Worm (Caenorhabditis elegans) whole organism, L4 larva: ENCODE measurements around the gene rbm-28.

Experiments used
- D1046.2 ChIP-seq: fragments of 200-800 bp; sonication (Bioruptor generic); IDR thresholded peaks from 2 replicates; pipeline ENCODE4 v1.3.6; 2022; ENCODE audit warnings: missing genetic modification characterization, missing compliant biosample characterization
- R02D3.7 ChIP-seq: fragments of 150-350 bp; sonication (generic microtip); optimal IDR thresholded peaks from 3 replicates; lab custom pipeline; 2014; ENCODE audit warnings: missing biosample characterization, missing genetic modification characterization
- T26A8.4 ChIP-seq: fragments of 200-800 bp; sonication (Bioruptor generic); IDR thresholded peaks from 2 replicates; pipeline ENCODE4 v1.3.6; 2022; ENCODE audit warnings: missing genetic modification characterization, missing compliant biosample characterization
- Y75B8A.6 ChIP-seq: fragments of 200-800 bp; sonication (Bioruptor generic); IDR thresholded peaks from 2 replicates; pipeline ENCODE4 v1.3.6; 2022; ENCODE audit warnings: missing genetic modification reagents, missing genetic modification characterization, missing compliant biosample characterization
- ZK337.2 ChIP-seq: fragments of 200-800 bp; sonication (Bioruptor generic); IDR thresholded peaks from 2 replicates; pipeline ENCODE4 v1.3.6; 2022; ENCODE audit warnings: missing genetic modification reagents, missing genetic modification characterization, missing compliant biosample characterization
- aha-1 ChIP-seq: fragments of 150-350 bp; peaks from one replicate; lab custom pipeline; 2014; ENCODE audit warnings: missing biosample characterization, missing genetic modification characterization
- ceh-20 ChIP-seq: fragments of 200-800 bp; sonication (Bioruptor generic); IDR thresholded peaks from 2 replicates; pipeline ENCODE4 v1.3.6; 2022; ENCODE audit warnings: missing genetic modification reagents, missing genetic modification characterization, missing compliant biosample characterization
- ceh-32 ChIP-seq: sonication (generic microtip); optimal IDR thresholded peaks from 2 replicates; lab custom pipeline; 2016; ENCODE audit warnings: mild to moderate bottlenecking, missing genetic modification characterization, missing compliant biosample characterization; ENCODE audit not compliant: poor library complexity
- ceh-44 ChIP-seq: fragments of 200-800 bp; sonication (Bioruptor generic); IDR thresholded peaks from 2 replicates; pipeline ENCODE4 v1.3.6; 2022; ENCODE audit warnings: missing genetic modification reagents, missing genetic modification characterization, missing compliant biosample characterization
- ceh-62 ChIP-seq: sonication (generic microtip); optimal IDR thresholded peaks from 2 replicates; lab custom pipeline; 2017; ENCODE audit warnings: missing biosample characterization, missing genetic modification characterization
- cey-2 ChIP-seq: sonication (generic microtip); optimal IDR thresholded peaks from 3 replicates; lab custom pipeline; 2017; ENCODE audit warnings: missing genetic modification characterization, mild to moderate bottlenecking, missing compliant biosample characterization, antibody characterized with exemption, borderline replicate concordance; ENCODE audit not compliant: insufficient read depth
- daf-16 ChIP-seq, 3 experiments: sonication (generic microtip); optimal IDR thresholded peaks; 2 replicates each; lab custom pipeline; 2016 to 2017; ENCODE audit warnings: missing genetic modification characterization in 3 of 3, missing genetic modification reagents in 3 of 3, mild to moderate bottlenecking in 2 of 3, missing compliant biosample characterization in 2 of 3, missing biosample characterization in 1 of 3, moderate library complexity in 1 of 3
- dmd-8 ChIP-seq: fragments of 200-800 bp; sonication (Bioruptor generic); IDR thresholded peaks from 2 replicates; pipeline ENCODE4 v1.3.6; 2022; ENCODE audit warnings: missing genetic modification characterization, missing compliant biosample characterization
- dpl-1 ChIP-seq: fragments of 150-350 bp; optimal IDR thresholded peaks from 2 replicates; lab custom pipeline; 2014; ENCODE audit warnings: missing biosample characterization, missing genetic modification reagents, missing genetic modification characterization
- egl-27 ChIP-seq: sonication (generic microtip); optimal IDR thresholded peaks from 3 replicates; lab custom pipeline; 2017; ENCODE audit warnings: missing biosample characterization, missing genetic modification reagents, missing genetic modification characterization
- fkh-10 ChIP-seq: fragments of 150-350 bp; optimal IDR thresholded peaks from 2 replicates; lab custom pipeline; 2014; ENCODE audit warnings: missing biosample characterization, missing genetic modification reagents, missing genetic modification characterization
- lim-7 ChIP-seq: fragments of 200-800 bp; sonication (Bioruptor generic); IDR thresholded peaks from 2 replicates; pipeline ENCODE4 v1.3.6; 2022; ENCODE audit warnings: missing genetic modification characterization, missing compliant biosample characterization
- nhr-11 ChIP-seq: fragments of 150-350 bp; optimal IDR thresholded peaks from 2 replicates; lab custom pipeline; 2014; ENCODE audit warnings: missing biosample characterization, missing genetic modification characterization
- nhr-42 ChIP-seq: fragments of 200-800 bp; sonication (Bioruptor generic); IDR thresholded peaks from 2 replicates; pipeline ENCODE4 v1.3.6; 2022; ENCODE audit warnings: missing genetic modification characterization, missing compliant biosample characterization
- pha-4 ChIP-seq, 2 experiments: fragments of 150-350 bp in 1 of 2; fragments of 200-800 bp in 1 of 2; sonication (Bioruptor generic) in 1 of 2; IDR thresholded peaks in 1 of 2; optimal IDR thresholded peaks in 1 of 2; 2 replicates each; pipeline versions ENCODE4 v1.3.6 to Lab custom; 2014 to 2022; ENCODE audit warnings: missing genetic modification characterization in 2 of 2, missing genetic modification reagents in 2 of 2, missing biosample characterization in 1 of 2, missing compliant biosample characterization in 1 of 2
- rbr-2 ChIP-seq: sonication (generic microtip); optimal IDR thresholded peaks from 2 replicates; lab custom pipeline; 2016; ENCODE audit warnings: missing genotype, missing genetic modification characterization, missing compliant biosample characterization
- set-16 ChIP-seq: fragments of 200-800 bp; sonication (Bioruptor generic); IDR thresholded peaks from 2 replicates; pipeline ENCODE4 v1.3.6; 2022; ENCODE audit warnings: missing genetic modification reagents, missing genetic modification characterization, missing compliant biosample characterization
- unc-39 ChIP-seq: sonication (generic microtip); optimal IDR thresholded peaks from 2 replicates; lab custom pipeline; 2017; ENCODE audit warnings: missing biosample characterization, missing genetic modification characterization
- unc-62 ChIP-seq, 3 experiments: fragments of 150-350 bp in 1 of 3; sonication (generic microtip); optimal IDR thresholded peaks in 2 of 3; peaks in 1 of 3; 1 replicate in 1 of 3; 2 replicates in 2 of 3; lab custom pipeline; 2014 to 2017; ENCODE audit warnings: missing biosample characterization in 3 of 3, missing genetic modification characterization in 3 of 3, missing genetic modification reagents in 3 of 3, missing genotype in 1 of 3
- vab-7 ChIP-seq: fragments of 200-800 bp; sonication (Bioruptor generic); IDR thresholded peaks from 2 replicates; pipeline ENCODE4 v1.3.6; 2022; ENCODE audit warnings: missing genetic modification reagents, missing genetic modification characterization, missing compliant biosample characterization
- zip-2 ChIP-seq: fragments of 150-350 bp; optimal IDR thresholded peaks from 2 replicates; lab custom pipeline; 2014; ENCODE audit warnings: missing biosample characterization, missing genetic modification characterization
- ztf-7 ChIP-seq: fragments of 150-350 bp; optimal IDR thresholded peaks from 2 replicates; lab custom pipeline; 2014; ENCODE audit warnings: missing biosample characterization, missing genetic modification characterization

The rbm-28 gene

ce11 chrII:14903611-14904010 lies 46.6 kb downstream of the rbm-28 start:
- TF ChIP-seq cey-2 (tag; lab: Kevin White, UChicago) = no peak
- TF ChIP-seq unc-62 (GFP tag; optimal IDR thresholded peaks at IDR 0.05 in 1 of 2; lab: Kevin White, UChicago) = peak in 1 of 2 experiments; percentile 78
- no peak for TF ChIP-seq unc-62 (tag; optimal IDR thresholded peaks at IDR 0.05; lab: Kevin White, UChicago)

ce11 chrII:14904635-14905034 lies 47.6 kb downstream of the rbm-28 start:
- TF ChIP-seq pha-4 (GFP tag; IDR thresholded peaks at IDR 0.05; lab: Robert Waterston, UW) (no peak), pha-4 (tag; optimal IDR thresholded peaks at IDR 0.05; lab: Kevin White, UChicago) (no peak), dpl-1 (GFP tag; lab: Kevin White, UChicago) (no peak), set-16 (peak; percentile 57), Y75B8A.6 (GFP tag; lab: Robert Waterston, UW) (no peak), rbr-2 (tag; lab: Kevin White, UChicago) (no peak), D1046.2 (GFP tag; lab: Robert Waterston, UW) (no peak), ceh-20 (no peak), aha-1 (peak; percentile 80), fkh-10 (GFP tag; lab: Kevin White, UChicago) (no peak), ztf-7 (tag; lab: Kevin White, UChicago) (no peak), daf-16 (GFP tag; optimal IDR thresholded peaks at IDR 0.05; lab: Kevin White, UChicago) (no peak), daf-16 (tag; optimal IDR thresholded peaks at IDR 0.05; lab: Kevin White, UChicago) (no peak)

- no peak for TF ChIP-seq fkh-10 (GFP tag; lab: Kevin White, UChicago)
- no peak for TF ChIP-seq zip-2 (tag; lab: Kevin White, UChicago)
- no peak for TF ChIP-seq ZK337.2
- 0 out of 2 replicates have a peak, but pooled peaks have one; percentile 56 for TF ChIP-seq dmd-8 (GFP tag; lab: Robert Waterston, UW)
- no peak for TF ChIP-seq ceh-32 (tag; lab: Kevin White, UChicago)
- TF ChIP-seq aha-1 = peak; percentile 50
- TF ChIP-seq R02D3.7 = no peak
- TF ChIP-seq ceh-44 (GFP tag; lab: Robert Waterston, UW) = no peak
- no peak for TF ChIP-seq egl-27 (tag; lab: Kevin White, UChicago)
These were observed 50.7 kb downstream of the rbm-28 start for ce11 chrII:14907719-14908118.

ce11 chrII:14910307-14910706 lies 53.2 kb downstream of the rbm-28 start, which contains the start of gene R03C1.1:
TSS of gene R03C1.1 (minus strand) at chrII:14910407.
- TF ChIP-seq ceh-62 (tag; lab: Kevin White, UChicago) = no peak
- no peak for TF ChIP-seq unc-39 (tag; lab: Kevin White, UChicago)
- no peak for TF ChIP-seq T26A8.4 (GFP tag; lab: Robert Waterston, UW)
- peak in 1 of 2 experiments; percentile 49 for TF ChIP-seq unc-62 (GFP tag; optimal IDR thresholded peaks at IDR 0.05 in 1 of 2; lab: Kevin White, UChicago)
- no peak for TF ChIP-seq unc-62 (tag; optimal IDR thresholded peaks at IDR 0.05; lab: Kevin White, UChicago)
- no peak for TF ChIP-seq nhr-42 (GFP tag; lab: Robert Waterston, UW)
- no peak for TF ChIP-seq nhr-11 (tag; lab: Kevin White, UChicago)
- TF ChIP-seq vab-7 (GFP tag; lab: Robert Waterston, UW) = no peak
- TF ChIP-seq lim-7 = no peak
